Worm (Caenorhabditis elegans): ENCODE measurements around the gene F54H12.4.

F54H12.4 gene

DNA sequence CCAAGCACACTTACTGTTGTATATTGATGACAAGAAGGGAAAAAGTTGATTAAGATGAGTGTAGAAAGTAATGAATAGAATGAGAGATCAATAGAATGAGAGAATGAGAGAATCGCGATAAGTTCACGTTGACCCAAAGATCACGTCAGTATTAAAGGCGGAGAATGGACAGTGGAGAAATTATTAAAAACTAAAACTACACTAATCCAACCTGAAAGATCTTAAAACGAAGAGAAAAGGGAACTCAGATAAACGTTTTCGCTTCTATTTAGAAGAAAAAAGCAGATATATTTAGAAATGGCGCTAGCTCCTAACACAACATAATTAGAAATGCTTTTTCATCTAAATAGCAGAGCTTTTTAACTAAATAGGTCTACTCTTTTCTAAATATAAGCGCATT lies 9.3 kb downstream of the F54H12.4 start, which contains the start of gene let-754:
Gene let-754 (minus strand): TSS at position 101 of the 400 bp plus-strand sequence.
- TF ChIP-seq ztf-28 (GFP tag; IDR thresholded peaks at IDR 0.05), result no peak
- TF ChIP-seq F33H1.4 (GFP tag; IDR thresholded peaks at IDR 0.05), result no peak

DNA sequence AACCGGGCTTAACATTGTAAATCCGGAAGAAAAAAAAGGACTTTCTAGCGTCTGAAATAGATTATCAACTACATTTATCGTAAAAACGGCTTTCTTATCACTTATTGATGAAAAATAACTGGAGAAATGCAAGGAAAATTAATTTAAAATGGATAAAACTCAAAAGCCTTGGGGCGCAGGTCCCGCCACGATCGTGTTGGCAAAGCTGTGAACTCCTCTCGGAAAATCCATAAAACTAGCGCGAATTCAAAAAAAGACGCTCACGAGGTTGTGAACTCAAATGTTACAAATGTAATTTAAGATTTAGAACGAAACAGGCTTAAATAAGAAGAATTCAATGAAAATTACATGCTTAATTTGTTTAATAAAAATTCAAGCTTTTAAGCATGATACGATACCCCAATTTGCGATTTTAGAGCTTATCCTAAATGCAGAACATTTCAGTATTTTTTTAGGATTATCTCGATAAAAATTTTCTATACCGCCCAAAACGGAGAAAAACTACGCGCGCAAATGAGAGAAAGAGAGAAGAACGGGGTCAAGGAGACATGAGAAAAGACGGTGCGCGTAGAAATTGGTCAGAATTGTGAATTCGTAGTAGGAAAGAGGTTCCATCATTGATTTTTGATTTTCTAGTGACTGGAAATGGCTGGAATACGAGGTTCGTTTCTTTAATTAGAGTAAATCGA lies 10.3 kb downstream of the F54H12.4 start, which contains the start of gene C29E4.15:
Gene C29E4.15 (plus strand): TSS at position 547 of the 689 bp plus-strand sequence.
- TF ChIP-seq ceh-27 (GFP tag; optimal IDR thresholded peaks at IDR 0.05) (no peak), dox-1 (GFP tag; IDR thresholded peaks at IDR 0.05) (0 out of 2 replicates have a peak, but pooled peaks have one; percentile 9), lin-35 (GFP tag; optimal IDR thresholded peaks at IDR 0.05) (peak in 1 of 3 experiments; percentile 88), hsf-1 (GFP tag; IDR thresholded peaks at IDR 0.05) (no peak), madf-3 (GFP tag; IDR thresholded peaks at IDR 0.05) (no peak), efl-1 (GFP tag; optimal IDR thresholded peaks at IDR 0.05) (peak; percentile 44), F33H1.4 (GFP tag; IDR thresholded peaks at IDR 0.05) (peak; percentile 63), dpl-1 (GFP tag; optimal IDR thresholded peaks at IDR 0.05) (peak; percentile 65), T07F8.4 (tag; optimal IDR thresholded peaks at IDR 0.05) (no peak), ceh-58 (GFP tag; IDR thresholded peaks at IDR 0.05) (no peak), F22D6.2 (tag; optimal IDR thresholded peaks at IDR 0.05) (no peak), lin-54 (GFP tag; optimal IDR thresholded peaks at IDR 0.05) (peak; percentile 66), snpc-3.4 (tag; optimal IDR thresholded peaks at IDR 0.05) (peak; percentile 38), nhr-120 (GFP tag; IDR thresholded peaks at IDR 0.05) (no peak), bed-1 (GFP tag; IDR thresholded peaks at IDR 0.05) (no peak), madf-6 (GFP tag; IDR thresholded peaks at IDR 0.05) (peak; percentile 41; the same call in 1 of the 2 replicates)

DNA sequence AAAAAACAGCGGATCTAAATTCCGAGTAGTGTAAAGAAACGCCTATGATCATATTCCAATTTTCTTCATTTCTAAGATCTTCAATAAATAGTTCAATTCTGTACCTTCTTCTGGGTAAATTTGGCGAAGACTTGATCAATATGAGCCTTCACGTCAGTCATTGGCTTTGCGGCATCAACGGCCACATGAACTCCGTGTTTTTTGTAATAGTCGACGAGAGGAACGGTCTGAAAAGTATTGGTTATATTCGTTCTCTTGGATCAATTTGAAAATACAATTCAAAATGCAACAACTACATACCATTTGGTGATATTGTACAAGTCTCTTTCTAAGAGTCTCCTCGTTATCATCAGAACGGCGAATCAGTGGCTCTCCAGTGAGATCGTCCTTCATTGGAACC lies 12.1 kb downstream of the F54H12.4 start:
- TF ChIP-seq F39B2.1 (GFP tag; IDR thresholded peaks at IDR 0.05), result no peak
- TF ChIP-seq lsy-27 (tag; optimal IDR thresholded peaks at IDR 0.05; ENCODE audit: borderline replicate concordance, insufficient read depth), result no peak
- TF ChIP-seq ceh-91 (GFP tag; IDR thresholded peaks at IDR 0.05), result no peak
- no peak for TF ChIP-seq hlh-12 (tag; optimal IDR thresholded peaks at IDR 0.05)
- TF ChIP-seq gei-17 (GFP tag; optimal IDR thresholded peaks at IDR 0.05), result no peak
- TF ChIP-seq nfyb-1 (GFP tag; IDR thresholded peaks at IDR 0.05), result no peak
- TF ChIP-seq T26A5.8 (tag; optimal IDR thresholded peaks at IDR 0.05), result no peak
- TF ChIP-seq cebp-2 (GFP tag; IDR thresholded peaks at IDR 0.05), result no peak
- no peak for TF ChIP-seq F33H1.4 (GFP tag; IDR thresholded peaks at IDR 0.05)
- no peak for TF ChIP-seq madf-8 (GFP tag; conservative IDR thresholded peaks at IDR 0.05)
- TF ChIP-seq dpl-1 (GFP tag; optimal IDR thresholded peaks at IDR 0.05), result no peak
- TF ChIP-seq ztf-6 (GFP tag; IDR thresholded peaks at IDR 0.05), result no peak

DNA sequence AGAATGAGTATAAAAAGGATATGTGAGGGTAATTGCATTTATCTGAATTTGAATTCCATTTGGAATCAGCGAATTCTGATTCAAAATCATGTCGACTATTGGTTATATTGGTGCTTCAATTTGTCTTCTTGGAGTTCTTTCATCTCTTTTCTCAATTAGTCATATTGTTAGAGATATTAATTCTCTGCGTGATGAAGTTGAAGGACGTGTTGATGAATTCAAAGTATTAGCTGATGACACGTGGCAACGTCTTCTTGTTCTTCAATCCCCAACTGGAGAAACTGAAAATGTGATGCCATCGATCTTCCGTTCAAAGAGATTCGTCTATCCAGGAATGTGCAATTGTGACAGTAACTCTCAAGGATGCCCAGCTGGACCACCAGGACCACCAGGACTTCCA lies 13.7 kb downstream of the F54H12.4 start, which contains the start of gene col-90:
Gene col-90 (plus strand): TSS at position 37 of the 400 bp plus-strand sequence.
- no peak for TF ChIP-seq lin-40 (tag; optimal IDR thresholded peaks at IDR 0.05)
- TF ChIP-seq hsf-1 (GFP tag; IDR thresholded peaks at IDR 0.05), result no peak
- no peak for TF ChIP-seq K12H6.12 (tag; optimal IDR thresholded peaks at IDR 0.05)
- no peak for TF ChIP-seq Y95B8A.8 (GFP tag; IDR thresholded peaks at IDR 0.05)
- no peak for TF ChIP-seq nhr-120 (GFP tag; IDR thresholded peaks at IDR 0.05)
- TF ChIP-seq rpc-1 (optimal IDR thresholded peaks at IDR 0.05), result no peak
- no peak for TF ChIP-seq rpc-1 (tag; optimal IDR thresholded peaks at IDR 0.05)
- TF ChIP-seq nfya-1 (tag; optimal IDR thresholded peaks at IDR 0.05; ENCODE audit: borderline replicate concordance, insufficient read depth), result no peak
- TF ChIP-seq nfyb-1 (GFP tag; IDR thresholded peaks at IDR 0.05), result no peak
- no peak for TF ChIP-seq lin-35 (GFP tag; optimal IDR thresholded peaks at IDR 0.05)
- no peak for TF ChIP-seq F39B2.1 (GFP tag; IDR thresholded peaks at IDR 0.05)
- no peak for TF ChIP-seq lir-1 (GFP tag; conservative IDR thresholded peaks at IDR 0.05)
- TF ChIP-seq bed-1 (GFP tag; IDR thresholded peaks at IDR 0.05), result no peak
- no peak for TF ChIP-seq attf-5 (GFP tag; optimal IDR thresholded peaks at IDR 0.05)
- no peak for TF ChIP-seq C06A6.2 (GFP tag; conservative IDR thresholded peaks at IDR 0.05)
